Fruit fly (Drosophila melanogaster) S2 (cell line): ENCODE results near the gene bdl.

ENCODE experiments used
- CG8478 ChIP-seq: fragments of >200 bp; optimal IDR thresholded peaks from 2 replicates; lab custom pipeline; 2018
- CTCF ChIP-seq, 2 experiments: fragments of >200 bp; optimal IDR thresholded peaks; 2 replicates each; lab custom pipeline; 2018

dm6 chr2L:4375035-4376009 is 51.0 kb downstream of the bdl start:
- TF ChIP-seq CTCF (optimal IDR thresholded peaks at IDR 0.05; lab: Kevin White, UChicago) (no peak), CG8478 (lab: Kevin White, UChicago) (no peak)
